Fruit fly (Drosophila melanogaster) whole organism, embryonic: ENCODE data around the gene CG45099.

Source experiments
- CG13894 ChIP-seq: fragments of 200-800 bp; sonication (Bioruptor generic); optimal IDR thresholded peaks from 3 replicates; lab custom pipeline; 2018; ENCODE audit warnings: missing biosample characterization, mild to moderate bottlenecking, missing genetic modification characterization, moderate library complexity
- CG31441 ChIP-seq: fragments of 200-800 bp; sonication (Bioruptor generic); IDR thresholded peaks from 2 replicates; pipeline ENCODE4 v1.3.6; 2022; ENCODE audit warnings: missing biosample characterization, missing genetic modification characterization
- CG6654 ChIP-seq: fragments of 200-800 bp; sonication (Bioruptor generic); optimal IDR thresholded peaks from 2 replicates; lab custom pipeline; 2017; ENCODE audit warnings: missing biosample characterization, mild to moderate bottlenecking, missing genetic modification characterization
- Dad ChIP-seq: fragments of 200-800 bp; sonication (Bioruptor generic); optimal IDR thresholded peaks from 3 replicates; lab custom pipeline; 2016; ENCODE audit warnings: missing biosample characterization, missing genetic modification characterization
- Deaf1 ChIP-seq: fragments of 200-800 bp; optimal IDR thresholded peaks from 3 replicates; lab custom pipeline; 2019; ENCODE audit warnings: missing biosample characterization, mild to moderate bottlenecking, missing genetic modification characterization, moderate library complexity
- HmgZ ChIP-seq: fragments of 200-800 bp; sonication (Bioruptor generic); optimal IDR thresholded peaks from 2 replicates; lab custom pipeline; 2018; ENCODE audit warnings: missing biosample characterization, mild to moderate bottlenecking, missing genetic modification characterization
- Sox100B ChIP-seq: fragments of 200-800 bp; sonication (Bioruptor generic); optimal IDR thresholded peaks from 3 replicates; lab custom pipeline; 2018; ENCODE audit warnings: missing biosample characterization, mild to moderate bottlenecking, missing genetic modification characterization
- crol ChIP-seq: fragments of 200-800 bp; sonication (Bioruptor generic); IDR thresholded peaks from 2 replicates; pipeline ENCODE4 v1.3.6; 2022; ENCODE audit warnings: missing biosample characterization, missing genetic modification characterization
- grn ChIP-seq: fragments of 200-800 bp; sonication (Bioruptor generic); optimal IDR thresholded peaks from 3 replicates; lab custom pipeline; 2017; ENCODE audit warnings: missing biosample characterization, missing genetic modification characterization
- insv ChIP-seq, 2 experiments: fragments of 200-800 bp; sonication (Bioruptor generic); optimal IDR thresholded peaks; 3 replicates each; lab custom pipeline; 2016 to 2018; ENCODE audit warnings: missing biosample characterization in 2 of 2, missing genetic modification characterization in 2 of 2
- mam ChIP-seq: fragments of 200-800 bp; sonication (Bioruptor generic); optimal IDR thresholded peaks from 3 replicates; lab custom pipeline; 2016; ENCODE audit warnings: missing biosample characterization, missing genetic modification characterization
- slp2 ChIP-seq: fragments of 200-800 bp; sonication (Bioruptor generic); optimal IDR thresholded peaks from 2 replicates; lab custom pipeline; 2016; ENCODE audit warnings: missing biosample characterization, missing genetic modification characterization
- vnd ChIP-seq: fragments of 200-800 bp; sonication (Bioruptor generic); IDR thresholded peaks from 3 replicates; pipeline ENCODE4 v1.3.6; 2022; ENCODE audit warnings: missing biosample characterization, missing genetic modification characterization; ENCODE audit not compliant: partially characterized antibody

- no peak for TF ChIP-seq Dad (GFP tag; lab: Kevin White, UChicago)
- TF ChIP-seq Deaf1 (tag; lab: Kevin White, UChicago) = no peak
- TF ChIP-seq mam (GFP tag; lab: Kevin White, UChicago) = no peak
- TF ChIP-seq HmgZ (tag; lab: Kevin White, UChicago) = no peak
- no peak for TF ChIP-seq grn (GFP tag; lab: Kevin White, UChicago)
- TF ChIP-seq Sox100B (GFP tag; lab: Kevin White, UChicago) = no peak
- TF ChIP-seq CG31441 (GFP tag; lab: Robert Waterston, UW) = no peak
- no peak for TF ChIP-seq slp2
- TF ChIP-seq crol (GFP tag; lab: Robert Waterston, UW) = no peak
- TF ChIP-seq CG6654 (GFP tag; lab: Kevin White, UChicago) = no peak
- TF ChIP-seq insv (GFP tag; optimal IDR thresholded peaks at IDR 0.05; lab: Kevin White, UChicago) = no peak
- no peak for TF ChIP-seq CG13894 (tag; lab: Kevin White, UChicago)
- TF ChIP-seq vnd = no peak
These were observed 5.4 kb upstream of the CG45099 start for dm6 chr3R:22039480-22039879.
